Fruit fly (Drosophila melanogaster) whole organism, pupa: ENCODE measurements around the gene MED24.

ENCODE experiments used
- CG10348 ChIP-seq: fragments of 200-800 bp; sonication (Bioruptor generic); IDR thresholded peaks from 2 replicates; pipeline ENCODE4 v1.3.6; 2022; ENCODE audit warnings: missing biosample characterization, missing genetic modification characterization
- CG12605 ChIP-seq: fragments of 200-800 bp; sonication (Bioruptor generic); IDR thresholded peaks from 2 replicates; pipeline ENCODE4 v1.3.6; 2022; ENCODE audit warnings: missing biosample characterization, missing genetic modification characterization
- CG13204 ChIP-seq: fragments of 200-800 bp; sonication (Bioruptor generic); optimal IDR thresholded peaks from 2 replicates; lab custom pipeline; 2018; ENCODE audit warnings: missing biosample characterization, mild to moderate bottlenecking, missing genetic modification characterization, moderate library complexity
- CG14655 ChIP-seq: fragments of 200-800 bp; sonication (Bioruptor generic); optimal IDR thresholded peaks from 3 replicates; lab custom pipeline; 2017; ENCODE audit warnings: mild to moderate bottlenecking, missing biosample characterization, missing genetic modification reagents, missing genetic modification characterization
- CG15710 ChIP-seq: fragments of 200-800 bp; sonication (Bioruptor generic); optimal IDR thresholded peaks from 2 replicates; lab custom pipeline; 2018; ENCODE audit warnings: missing biosample characterization, mild to moderate bottlenecking, missing genetic modification characterization, moderate library complexity
- CG17806 ChIP-seq: fragments of 200-800 bp; sonication (Bioruptor generic); optimal IDR thresholded peaks from 2 replicates; lab custom pipeline; 2018; ENCODE audit warnings: missing biosample characterization, mild to moderate bottlenecking, missing genetic modification characterization, moderate library complexity
- CG32121 ChIP-seq: fragments of 200-800 bp; sonication (Bioruptor generic); IDR thresholded peaks from 2 replicates; pipeline ENCODE4 v1.3.6; 2022; ENCODE audit warnings: missing biosample characterization, missing genetic modification characterization
- CG34367 ChIP-seq: fragments of 200-800 bp; sonication (Bioruptor generic); optimal IDR thresholded peaks from 2 replicates; lab custom pipeline; 2018; ENCODE audit warnings: missing biosample characterization, mild to moderate bottlenecking, missing genetic modification characterization
- CG4496 ChIP-seq: fragments of 200-800 bp; sonication (Bioruptor generic); IDR thresholded peaks from 3 replicates; pipeline ENCODE4 v1.3.6; 2022; ENCODE audit warnings: missing biosample characterization, missing genetic modification characterization
- CG8159 ChIP-seq: fragments of 200-800 bp; sonication (Bioruptor generic); optimal IDR thresholded peaks from 3 replicates; lab custom pipeline; 2018; ENCODE audit warnings: missing biosample characterization, mild to moderate bottlenecking, missing genetic modification characterization, moderate library complexity
- CG8301 ChIP-seq: fragments of 200-800 bp; sonication (Bioruptor generic); optimal IDR thresholded peaks from 2 replicates; lab custom pipeline; 2018; ENCODE audit warnings: missing biosample characterization, mild to moderate bottlenecking, missing genetic modification characterization
- CG9948 ChIP-seq: fragments of 200-800 bp; sonication (Bioruptor generic); optimal IDR thresholded peaks from 2 replicates; lab custom pipeline; 2018; ENCODE audit warnings: missing biosample characterization, mild to moderate bottlenecking, missing genetic modification characterization, moderate library complexity
- D1 ChIP-seq: fragments of 200-800 bp; sonication (Bioruptor generic); optimal IDR thresholded peaks from 2 replicates; lab custom pipeline; 2018; ENCODE audit warnings: missing biosample characterization, mild to moderate bottlenecking, missing genetic modification characterization, moderate library complexity
- EcR ChIP-seq: fragments of 200-800 bp; sonication (Bioruptor generic); optimal IDR thresholded peaks from 3 replicates; lab custom pipeline; 2019; ENCODE audit warnings: missing biosample characterization, missing genetic modification characterization, mild to moderate bottlenecking, moderate library complexity, missing genetic modification reagents
- Ets98B ChIP-seq: fragments of 200-800 bp; sonication (Bioruptor generic); IDR thresholded peaks from 2 replicates; pipeline ENCODE4 v1.3.6; 2022; ENCODE audit warnings: missing biosample characterization, missing genetic modification characterization
- Pif1A ChIP-seq: fragments of 200-800 bp; sonication (Bioruptor generic); optimal IDR thresholded peaks from 3 replicates; lab custom pipeline; 2016; ENCODE audit warnings: missing biosample characterization, missing genetic modification characterization
- Pif1B ChIP-seq: fragments of 200-800 bp; sonication (Bioruptor generic); optimal IDR thresholded peaks from 3 replicates; lab custom pipeline; 2016; ENCODE audit warnings: missing biosample characterization, missing genetic modification characterization
- Snoo ChIP-seq: fragments of 200-800 bp; sonication (Bioruptor generic); optimal IDR thresholded peaks from 3 replicates; lab custom pipeline; 2017; ENCODE audit warnings: missing biosample characterization, mild to moderate bottlenecking, missing genetic modification characterization, inconsistent platforms
- fd96Ca ChIP-seq: fragments of 200-800 bp; sonication (Bioruptor generic); IDR thresholded peaks from 3 replicates; pipeline ENCODE4 v1.3.6; 2022; ENCODE audit warnings: missing biosample characterization, missing genetic modification characterization
- gl ChIP-seq: fragments of 200-800 bp; sonication (Bioruptor generic); optimal IDR thresholded peaks from 2 replicates; lab custom pipeline; 2018; ENCODE audit warnings: missing biosample characterization, mild to moderate bottlenecking, missing genetic modification characterization
- rn ChIP-seq: fragments of 200-800 bp; sonication (Bioruptor generic); IDR thresholded peaks from 2 replicates; pipeline ENCODE4 v1.3.6; 2022; ENCODE audit warnings: missing biosample characterization, missing genetic modification characterization

The MED24 gene

DNA sequence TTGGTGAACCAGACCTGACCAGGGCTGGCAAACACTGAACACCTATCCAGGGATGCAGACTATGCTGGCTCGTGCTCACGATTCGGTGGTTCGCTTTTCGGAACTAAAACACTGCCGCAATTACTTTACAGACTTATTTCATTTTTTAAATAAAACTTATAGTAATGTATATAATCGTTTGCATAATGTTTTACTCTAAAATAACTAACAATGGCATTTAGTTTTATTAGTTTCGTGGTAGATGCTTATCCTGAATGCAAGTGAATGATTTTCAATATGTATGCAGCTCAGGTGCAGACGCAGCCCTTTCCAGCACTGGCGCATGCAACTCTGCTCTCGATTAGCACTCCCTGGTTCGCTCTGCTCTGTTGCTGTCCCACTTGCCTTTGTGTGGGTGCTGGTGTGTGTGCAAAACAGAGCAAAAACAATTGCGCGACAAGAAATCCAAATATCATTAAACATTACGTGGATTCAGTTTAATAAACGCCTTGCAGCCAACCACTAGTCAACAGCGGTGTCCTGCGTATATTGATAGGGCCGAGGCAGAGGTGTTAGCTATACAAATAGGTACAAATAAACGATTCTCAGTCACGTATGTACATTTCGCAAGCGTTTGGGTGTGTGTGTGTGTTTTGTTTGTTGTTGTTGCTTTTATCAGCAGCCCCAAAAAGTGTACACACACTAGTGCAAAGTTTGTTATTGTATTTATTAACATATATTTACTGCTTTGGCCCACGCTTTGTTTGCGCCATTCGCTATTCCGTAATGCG is 4.3 kb upstream of the MED24 start, which contains the start of the genes ERR and Atg18a:
ERR (minus strand) TSS at position 45 of the 770 bp plus-strand sequence.
Atg18a (plus strand) TSS at position 231 of the 770 bp plus-strand sequence.
- TF ChIP-seq CG32121 (GFP tag; lab: Robert Waterston, UW) = peak; percentile 89
- peak; percentile 81 for TF ChIP-seq fd96Ca (GFP tag; lab: Robert Waterston, UW)
- peak; percentile 73 for TF ChIP-seq CG17806 (tag; lab: Kevin White, UChicago)
- no peak for TF ChIP-seq D1
- no peak for TF ChIP-seq CG14655
- peak; percentile 73 for TF ChIP-seq CG9948 (tag; lab: Kevin White, UChicago)
- peak; percentile 19 for TF ChIP-seq gl
- TF ChIP-seq CG8301 (tag; lab: Kevin White, UChicago) = peak; percentile 74
- TF ChIP-seq CG13204 (GFP tag; lab: Kevin White, UChicago) = no peak
- peak; percentile 92 for TF ChIP-seq CG4496 (GFP tag; lab: Robert Waterston, UW)
- peak; percentile 82 for TF ChIP-seq Ets98B (GFP tag; lab: Robert Waterston, UW)
- TF ChIP-seq CG10348 = peak; percentile 77
- peak; percentile 84 for TF ChIP-seq rn (GFP tag; lab: Robert Waterston, UW)
- TF ChIP-seq CG15710 (tag; lab: Kevin White, UChicago) = peak; percentile 87
- TF ChIP-seq CG12605 (GFP tag; lab: Robert Waterston, UW) = peak; percentile 50; the same call in 1 of the 2 replicates
- peak; percentile 78 for TF ChIP-seq Snoo (tag; lab: Kevin White, UChicago)
- peak; percentile 69 for TF ChIP-seq CG34367 (tag; lab: Kevin White, UChicago)
- TF ChIP-seq EcR (GFP tag; lab: Kevin White, UChicago) = no peak
- peak; percentile 73 for TF ChIP-seq Pif1B (GFP tag; lab: Kevin White, UChicago)
- no peak for TF ChIP-seq Pif1A
- peak; percentile 82 for TF ChIP-seq CG8159 (tag; lab: Kevin White, UChicago)

DNA sequence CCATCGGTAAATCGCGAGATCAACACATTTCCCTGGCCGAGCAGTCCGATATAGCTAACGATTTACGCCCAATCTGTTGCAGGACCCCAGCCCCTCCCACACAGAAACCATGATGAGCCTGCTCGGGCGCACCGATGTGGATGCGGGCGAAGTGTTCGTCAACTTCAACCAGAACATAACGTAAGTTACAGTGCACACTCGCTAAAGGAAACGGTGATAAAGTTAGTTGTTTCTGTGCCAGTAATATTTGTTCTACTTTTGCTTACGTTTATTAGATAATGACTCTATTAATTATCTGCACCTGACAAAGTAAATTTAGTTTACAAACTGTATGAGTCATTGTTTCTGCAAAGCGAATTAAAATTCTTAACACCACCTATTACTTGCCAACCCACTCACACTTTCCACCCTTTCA is 3.7 kb upstream of the MED24 start:
- TF ChIP-seq CG8159 (tag; lab: Kevin White, UChicago) (no peak), Pif1B (GFP tag; lab: Kevin White, UChicago) (no peak), CG8301 (tag; lab: Kevin White, UChicago) (no peak), rn (GFP tag; lab: Robert Waterston, UW) (no peak), Ets98B (GFP tag; lab: Robert Waterston, UW) (peak; percentile 16; the same call in 1 of the 2 replicates), gl (no peak), CG32121 (GFP tag; lab: Robert Waterston, UW) (0 out of 2 replicates have a peak, but pooled peaks have one; percentile 30), CG14655 (no peak), CG15710 (tag; lab: Kevin White, UChicago) (no peak), CG13204 (GFP tag; lab: Kevin White, UChicago) (no peak), Pif1A (no peak), CG34367 (tag; lab: Kevin White, UChicago) (no peak), Snoo (tag; lab: Kevin White, UChicago) (no peak), CG17806 (tag; lab: Kevin White, UChicago) (no peak), CG10348 (no peak)

DNA sequence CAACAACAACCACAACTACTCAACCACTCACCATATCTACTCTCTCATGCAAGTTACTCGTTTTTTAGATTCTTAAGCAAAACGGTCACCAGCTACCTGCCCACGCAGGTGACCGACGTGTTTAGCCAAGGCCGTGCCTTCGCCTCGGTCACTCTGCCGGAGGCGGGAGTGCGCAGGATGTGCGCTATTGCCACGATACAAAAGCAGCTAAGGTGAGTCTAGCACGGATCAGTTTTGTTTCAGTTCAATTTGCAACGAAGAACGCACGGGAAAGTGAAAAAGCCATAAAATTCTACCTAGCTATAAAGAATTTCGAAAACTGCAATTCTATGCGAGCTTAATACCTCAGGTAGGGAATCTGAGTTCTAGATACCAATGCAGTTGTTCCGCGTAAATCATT is 1.8 kb upstream of the MED24 start:
- no peak for TF ChIP-seq CG34367 (tag; lab: Kevin White, UChicago)
- no peak for TF ChIP-seq D1
- no peak for TF ChIP-seq CG17806 (tag; lab: Kevin White, UChicago)
- no peak for TF ChIP-seq CG32121 (GFP tag; lab: Robert Waterston, UW)
- no peak for TF ChIP-seq CG14655
- TF ChIP-seq Snoo (tag; lab: Kevin White, UChicago) = no peak
- no peak for TF ChIP-seq CG8301 (tag; lab: Kevin White, UChicago)
- no peak for TF ChIP-seq CG15710 (tag; lab: Kevin White, UChicago)
- no peak for TF ChIP-seq CG12605 (GFP tag; lab: Robert Waterston, UW)
- TF ChIP-seq fd96Ca (GFP tag; lab: Robert Waterston, UW) = no peak
- TF ChIP-seq CG10348 = no peak
- TF ChIP-seq Pif1B (GFP tag; lab: Kevin White, UChicago) = no peak
- TF ChIP-seq, all 21 proteins: peak for 0

DNA sequence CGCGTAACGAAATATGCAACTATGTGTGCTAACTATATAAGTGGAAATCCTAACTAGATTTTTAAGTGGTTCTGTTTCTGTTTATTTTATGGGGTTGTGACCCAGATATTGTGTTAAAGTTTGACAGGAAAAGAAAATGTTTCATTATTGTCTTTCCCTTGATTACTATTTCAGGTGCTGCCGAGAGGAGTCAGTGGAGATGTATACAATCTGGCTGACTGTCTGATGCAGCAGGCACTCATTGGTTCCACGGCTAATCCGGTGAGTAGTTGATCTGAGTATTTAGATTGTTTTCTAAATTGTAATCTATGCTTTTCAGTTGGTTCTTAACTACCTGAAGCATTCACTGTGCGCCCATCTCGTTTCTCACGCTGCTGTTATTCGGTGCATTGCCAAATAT is 1.9 kb downstream of the MED24 start, which contains the start of gene CG7387:
CG7387 (minus strand) TSS at position 101 of the 400 bp plus-strand sequence.
- TF ChIP-seq CG9948 (tag; lab: Kevin White, UChicago) = no peak
- no peak for TF ChIP-seq gl
- no peak for TF ChIP-seq Pif1A
- TF ChIP-seq EcR (GFP tag; lab: Kevin White, UChicago) = no peak
- TF ChIP-seq CG14655 = no peak
- TF ChIP-seq Snoo (tag; lab: Kevin White, UChicago) = no peak
- no peak for TF ChIP-seq CG13204 (GFP tag; lab: Kevin White, UChicago)
- no peak for TF ChIP-seq CG34367 (tag; lab: Kevin White, UChicago)
- no peak for TF ChIP-seq CG4496 (GFP tag; lab: Robert Waterston, UW)
- TF ChIP-seq fd96Ca (GFP tag; lab: Robert Waterston, UW) = no peak
- no peak for TF ChIP-seq rn (GFP tag; lab: Robert Waterston, UW)
- no peak for TF ChIP-seq Ets98B (GFP tag; lab: Robert Waterston, UW)
- TF ChIP-seq Pif1B (GFP tag; lab: Kevin White, UChicago) = no peak
- no peak for TF ChIP-seq CG10348
- TF ChIP-seq D1 = no peak
- TF ChIP-seq CG32121 (GFP tag; lab: Robert Waterston, UW) = no peak
- TF ChIP-seq, all 21 proteins: peak for 0

DNA sequence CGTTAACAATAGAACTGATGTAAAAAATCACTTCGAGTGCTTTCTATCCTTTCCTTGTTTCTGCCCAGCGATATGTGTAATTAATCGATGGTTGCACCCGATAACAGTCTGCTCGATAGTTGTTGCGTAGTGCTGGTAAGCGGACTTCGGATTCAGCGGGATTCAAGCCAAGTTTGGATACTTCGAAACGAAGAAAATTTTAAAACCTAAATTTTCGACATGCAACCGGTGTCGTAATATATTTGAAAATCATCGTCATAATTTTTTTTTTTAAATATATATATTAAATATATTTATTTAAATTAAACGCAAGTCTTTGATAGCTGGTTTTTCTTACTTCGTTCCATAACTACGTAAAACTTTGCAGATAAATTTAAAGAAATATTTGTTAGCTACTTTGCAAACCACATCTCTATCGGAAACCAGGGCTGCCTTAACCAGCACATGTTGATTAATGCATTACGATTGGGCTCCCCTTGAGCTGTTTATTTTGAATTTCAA is 6.8 kb downstream of the MED24 start, which contains the start of the genes UbcE2M and Dhps:
UbcE2M (minus strand) TSS at position 209 of the 501 bp plus-strand sequence.
Dhps (plus strand) TSS at position 429 of the 501 bp plus-strand sequence.
- TF ChIP-seq rn (GFP tag; lab: Robert Waterston, UW) = no peak
- no peak for TF ChIP-seq EcR (GFP tag; lab: Kevin White, UChicago)
- peak; percentile 69 for TF ChIP-seq CG17806 (tag; lab: Kevin White, UChicago)
- 0 out of 2 replicates have a peak, but pooled peaks have one; percentile 30 for TF ChIP-seq CG10348
- TF ChIP-seq CG15710 (tag; lab: Kevin White, UChicago) = peak; percentile 79
- TF ChIP-seq Pif1A = no peak
- TF ChIP-seq gl = no peak
- TF ChIP-seq CG12605 (GFP tag; lab: Robert Waterston, UW) = no peak
- peak; percentile 68 for TF ChIP-seq CG9948 (tag; lab: Kevin White, UChicago)
- TF ChIP-seq CG8159 (tag; lab: Kevin White, UChicago) = no peak
- TF ChIP-seq CG34367 (tag; lab: Kevin White, UChicago) = no peak
- TF ChIP-seq CG4496 (GFP tag; lab: Robert Waterston, UW) = peak; percentile 67; the same call in 2 of the 3 replicates
- TF ChIP-seq D1 = no peak
- peak; percentile 69 for TF ChIP-seq Snoo (tag; lab: Kevin White, UChicago)
- no peak for TF ChIP-seq Pif1B (GFP tag; lab: Kevin White, UChicago)
- peak; percentile 67 for TF ChIP-seq fd96Ca (GFP tag; lab: Robert Waterston, UW)
- no peak for TF ChIP-seq CG8301 (tag; lab: Kevin White, UChicago)
- TF ChIP-seq CG32121 (GFP tag; lab: Robert Waterston, UW) = no peak; the same call in 1 of the 2 replicates
- TF ChIP-seq CG13204 (GFP tag; lab: Kevin White, UChicago) = no peak
- no peak for TF ChIP-seq CG14655
- peak; percentile 53 for TF ChIP-seq Ets98B (GFP tag; lab: Robert Waterston, UW)
